Worm (Caenorhabditis elegans) whole organism, young adult: ENCODE results near the gene R08E5.1.

Experiments
- B0261.1 ChIP-seq: sonication (generic microtip); optimal IDR thresholded peaks from 2 replicates; lab custom pipeline; 2016; ENCODE audit warnings: mild to moderate bottlenecking, missing genetic modification characterization, moderate library complexity, missing compliant biosample characterization
- Y95B8A.8 ChIP-seq: fragments of 200-800 bp; sonication (Bioruptor generic); IDR thresholded peaks from 2 replicates; pipeline ENCODE4 v1.3.6; 2022; ENCODE audit warnings: missing genetic modification reagents, missing genetic modification characterization, missing compliant biosample characterization

Gene R08E5.1

DNA sequence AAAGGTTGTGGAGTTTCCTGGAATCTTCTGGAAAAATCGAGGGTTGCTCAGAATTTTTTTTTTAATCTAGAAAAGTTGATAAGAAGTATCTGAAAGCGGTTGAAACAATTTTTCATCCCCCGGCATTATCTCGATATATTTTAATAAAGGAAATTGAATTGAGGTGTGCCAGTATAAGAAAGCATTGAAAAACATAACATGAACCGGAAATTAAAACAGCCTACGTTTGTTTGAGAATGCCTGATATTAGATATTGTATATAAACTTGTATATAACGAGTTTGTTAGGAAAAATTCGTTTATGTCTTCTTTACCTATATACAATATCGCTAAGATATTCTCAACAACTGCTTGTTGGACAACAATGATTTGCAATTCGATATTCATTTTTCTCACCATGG lies 46.5 kb downstream of the R08E5.1 start, which contains the start of gene str-30 (continued):
- TF ChIP-seq B0261.1 (tag; lab: Kevin White, UChicago) = no peak
- no peak for TF ChIP-seq Y95B8A.8
